Fruit fly (Drosophila melanogaster) whole organism, adult: Measurements from ENCODE around the gene cwo.

ENCODE experiments used
- CG33017 ChIP-seq: fragments of 200-800 bp; sonication (Bioruptor generic); optimal IDR thresholded peaks from 2 replicates; lab custom pipeline; 2018; ENCODE audit warnings: missing biosample characterization, mild to moderate bottlenecking, missing genetic modification characterization, moderate library complexity
- CG7045 ChIP-seq: fragments of 200-800 bp; sonication (Bioruptor generic); optimal IDR thresholded peaks from 2 replicates; lab custom pipeline; 2017; ENCODE audit warnings: missing biosample characterization, mild to moderate bottlenecking, missing genetic modification characterization
- CG7101 ChIP-seq: fragments of 200-800 bp; sonication (Bioruptor generic); optimal IDR thresholded peaks from 2 replicates; lab custom pipeline; 2018; ENCODE audit warnings: missing biosample characterization, mild to moderate bottlenecking, missing genetic modification characterization, moderate library complexity
- Clk ChIP-seq: fragments of 200-800 bp; sonication (Bioruptor generic); optimal IDR thresholded peaks from 2 replicates; lab custom pipeline; 2017; ENCODE audit warnings: missing biosample characterization, missing genetic modification characterization
- Crg-1 ChIP-seq: fragments of 200-800 bp; sonication (Bioruptor generic); optimal IDR thresholded peaks from 2 replicates; lab custom pipeline; 2016; ENCODE audit warnings: missing biosample characterization, missing genetic modification characterization
- Hr96 ChIP-seq: fragments of 200-800 bp; sonication (Bioruptor generic); optimal IDR thresholded peaks from 2 replicates; lab custom pipeline; 2016; ENCODE audit warnings: missing biosample characterization, missing genetic modification characterization
- Mnt ChIP-seq: fragments of 200-800 bp; sonication (Bioruptor generic); optimal IDR thresholded peaks from 2 replicates; lab custom pipeline; 2016; ENCODE audit warnings: missing biosample characterization, mild to moderate bottlenecking, missing genetic modification characterization
- bab1 ChIP-seq: fragments of 200-800 bp; sonication (Bioruptor generic); optimal IDR thresholded peaks from 3 replicates; lab custom pipeline; 2019; ENCODE audit warnings: missing biosample characterization, mild to moderate bottlenecking, missing genetic modification characterization, moderate library complexity
- cic ChIP-seq: fragments of 200-800 bp; sonication (Bioruptor generic); optimal IDR thresholded peaks from 2 replicates; lab custom pipeline; 2017; ENCODE audit warnings: missing biosample characterization, mild to moderate bottlenecking, missing genetic modification characterization, moderate library complexity
- cnc ChIP-seq, 2 experiments: fragments of >200 bp; optimal IDR thresholded peaks; 2 replicates each; lab custom pipeline; 2017

- no peak for TF ChIP-seq cnc (optimal IDR thresholded peaks at IDR 0.05; lab: Kevin White, UChicago)
- no peak for TF ChIP-seq Hr96 (GFP tag; lab: Kevin White, UChicago)
- no peak for TF ChIP-seq CG7045
- TF ChIP-seq cic (GFP tag; lab: Kevin White, UChicago) = no peak
- TF ChIP-seq bab1 (GFP tag; lab: Kevin White, UChicago) = no peak
- no peak for TF ChIP-seq Clk (GFP tag; lab: Kevin White, UChicago)
- TF ChIP-seq CG7101 (tag; lab: Kevin White, UChicago) = no peak
- no peak for TF ChIP-seq CG33017 (tag; lab: Kevin White, UChicago)
- TF ChIP-seq Mnt (GFP tag; lab: Kevin White, UChicago) = no peak
- no peak for TF ChIP-seq Crg-1 (GFP tag; lab: Kevin White, UChicago)
Observed at dm6 chr3R:10436989-10437388, 48.9 kb downstream of the cwo start.
